Fruit fly (Drosophila melanogaster) whole organism, adult: Measurements from ENCODE around the gene Larp7.

Source experiments
- CG12768 ChIP-seq: fragments of 200-800 bp; sonication (Bioruptor generic); optimal IDR thresholded peaks from 2 replicates; lab custom pipeline; 2017; ENCODE audit warnings: missing biosample characterization, missing genetic modification characterization, mild to moderate bottlenecking, moderate library complexity, missing genetic modification reagents
- CG14711 ChIP-seq: fragments of 200-800 bp; sonication (Bioruptor generic); optimal IDR thresholded peaks from 2 replicates; lab custom pipeline; 2018; ENCODE audit warnings: missing biosample characterization, mild to moderate bottlenecking, missing genetic modification characterization, moderate library complexity
- CG33017 ChIP-seq: fragments of 200-800 bp; sonication (Bioruptor generic); optimal IDR thresholded peaks from 2 replicates; lab custom pipeline; 2018; ENCODE audit warnings: missing biosample characterization, mild to moderate bottlenecking, missing genetic modification characterization, moderate library complexity
- CG5204 ChIP-seq: fragments of 200-800 bp; sonication (Bioruptor generic); optimal IDR thresholded peaks from 2 replicates; lab custom pipeline; 2016; ENCODE audit warnings: missing biosample characterization, missing genetic modification characterization
- CG7101 ChIP-seq: fragments of 200-800 bp; sonication (Bioruptor generic); optimal IDR thresholded peaks from 2 replicates; lab custom pipeline; 2018; ENCODE audit warnings: missing biosample characterization, mild to moderate bottlenecking, missing genetic modification characterization, moderate library complexity
- Clk ChIP-seq: fragments of 200-800 bp; sonication (Bioruptor generic); optimal IDR thresholded peaks from 2 replicates; lab custom pipeline; 2017; ENCODE audit warnings: missing biosample characterization, missing genetic modification characterization
- Crg-1 ChIP-seq: fragments of 200-800 bp; sonication (Bioruptor generic); optimal IDR thresholded peaks from 2 replicates; lab custom pipeline; 2016; ENCODE audit warnings: missing biosample characterization, missing genetic modification characterization
- Hr96 ChIP-seq: fragments of 200-800 bp; sonication (Bioruptor generic); optimal IDR thresholded peaks from 2 replicates; lab custom pipeline; 2016; ENCODE audit warnings: missing biosample characterization, missing genetic modification characterization
- Mnt ChIP-seq: fragments of 200-800 bp; sonication (Bioruptor generic); optimal IDR thresholded peaks from 2 replicates; lab custom pipeline; 2016; ENCODE audit warnings: missing biosample characterization, mild to moderate bottlenecking, missing genetic modification characterization
- bab1 ChIP-seq: fragments of 200-800 bp; sonication (Bioruptor generic); optimal IDR thresholded peaks from 3 replicates; lab custom pipeline; 2019; ENCODE audit warnings: missing biosample characterization, mild to moderate bottlenecking, missing genetic modification characterization, moderate library complexity
- cic ChIP-seq: fragments of 200-800 bp; sonication (Bioruptor generic); optimal IDR thresholded peaks from 2 replicates; lab custom pipeline; 2017; ENCODE audit warnings: missing biosample characterization, mild to moderate bottlenecking, missing genetic modification characterization, moderate library complexity
- cnc ChIP-seq, 2 experiments: fragments of >200 bp; optimal IDR thresholded peaks; 2 replicates each; lab custom pipeline; 2017
- kay ChIP-seq: fragments of 200-800 bp; sonication (Bioruptor generic); peaks from one replicate; lab custom pipeline; 2016; ENCODE audit warnings: missing biosample characterization, missing genetic modification characterization, borderline replicate concordance
- ovo ChIP-seq: fragments of 200-800 bp; sonication (Bioruptor generic); optimal IDR thresholded peaks from 2 replicates; lab custom pipeline; 2016; ENCODE audit warnings: missing biosample characterization, missing genetic modification characterization
- pad ChIP-seq: fragments of 200-800 bp; sonication (Bioruptor generic); optimal IDR thresholded peaks from 3 replicates; lab custom pipeline; 2017; ENCODE audit warnings: missing biosample characterization, missing genetic modification characterization, mild to moderate bottlenecking, moderate library complexity, missing genetic modification reagents
- tj ChIP-seq: fragments of 200-800 bp; sonication (Bioruptor generic); optimal IDR thresholded peaks from 3 replicates; lab custom pipeline; 2017; ENCODE audit warnings: missing biosample characterization, mild to moderate bottlenecking, missing genetic modification characterization, moderate library complexity
- toe ChIP-seq: fragments of 200-800 bp; sonication (Bioruptor generic); optimal IDR thresholded peaks from 2 replicates; lab custom pipeline; 2016; ENCODE audit warnings: missing biosample characterization, missing genetic modification characterization

Gene Larp7

DNA sequence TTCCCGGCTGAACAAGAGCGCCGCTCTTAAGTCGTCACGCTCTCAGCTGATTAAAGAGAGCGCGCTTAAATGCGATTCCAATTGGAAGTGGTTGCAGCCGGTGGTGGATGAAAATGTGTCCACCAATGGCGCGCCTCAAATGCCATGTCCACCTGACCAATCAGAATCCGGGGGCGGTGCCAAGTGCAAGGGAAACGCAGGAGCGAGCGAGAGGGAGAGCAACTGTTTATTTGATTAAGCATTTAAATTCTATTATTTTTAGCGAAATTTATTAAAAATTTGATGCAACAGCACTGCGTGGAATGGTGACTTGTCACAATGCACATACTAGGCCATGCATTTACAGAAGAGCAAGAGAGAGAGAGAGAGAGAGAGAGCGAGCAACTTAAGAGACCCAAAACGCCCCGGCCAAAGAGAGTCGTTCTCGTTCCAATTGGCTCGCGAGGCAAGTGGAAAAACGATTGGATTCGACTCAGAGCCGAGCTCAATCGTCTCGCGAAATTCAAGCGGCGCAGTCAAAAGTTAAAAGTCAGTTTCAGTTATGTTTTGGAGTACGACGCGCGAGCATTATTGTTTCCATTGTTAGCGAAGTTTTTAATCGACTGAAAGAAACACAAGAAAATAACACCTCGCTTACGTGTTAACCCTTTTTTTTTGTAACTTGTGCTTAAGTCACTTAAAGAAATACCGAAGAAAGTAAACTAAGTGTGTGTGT is 40.6 kb downstream of the Larp7 start, which contains the start of gene lz:
Gene lz, plus strand, starts transcription at position 626 of the 715 bp plus-strand sequence.
- TF ChIP-seq pad (no peak), cnc (optimal IDR thresholded peaks at IDR 0.05; lab: Kevin White, UChicago) (no peak)

dm6 chrX:9286386-9286785 is 42.8 kb downstream of the Larp7 start:
- TF ChIP-seq Crg-1 (GFP tag; lab: Kevin White, UChicago) (no peak), CG14711 (tag; lab: Kevin White, UChicago) (no peak), tj (GFP tag; lab: Kevin White, UChicago) (no peak), Clk (GFP tag; lab: Kevin White, UChicago) (no peak), bab1 (GFP tag; lab: Kevin White, UChicago) (no peak), toe (GFP tag; lab: Kevin White, UChicago) (no peak), cnc (optimal IDR thresholded peaks at IDR 0.05; lab: Kevin White, UChicago) (no peak), CG12768 (GFP tag; lab: Kevin White, UChicago) (no peak), Hr96 (GFP tag; lab: Kevin White, UChicago) (no peak), CG5204 (GFP tag; lab: Kevin White, UChicago) (no peak), Mnt (GFP tag; lab: Kevin White, UChicago) (no peak)

- no peak for TF ChIP-seq cic (GFP tag; lab: Kevin White, UChicago)
- TF ChIP-seq CG7101 (tag; lab: Kevin White, UChicago) = no peak
- TF ChIP-seq Crg-1 (GFP tag; lab: Kevin White, UChicago) = no peak
- TF ChIP-seq bab1 (GFP tag; lab: Kevin White, UChicago) = no peak
- no peak for TF ChIP-seq toe (GFP tag; lab: Kevin White, UChicago)
- TF ChIP-seq Clk (GFP tag; lab: Kevin White, UChicago) = no peak
Observed at dm6 chrX:9291270-9291669, 47.7 kb downstream of the Larp7 start.

DNA sequence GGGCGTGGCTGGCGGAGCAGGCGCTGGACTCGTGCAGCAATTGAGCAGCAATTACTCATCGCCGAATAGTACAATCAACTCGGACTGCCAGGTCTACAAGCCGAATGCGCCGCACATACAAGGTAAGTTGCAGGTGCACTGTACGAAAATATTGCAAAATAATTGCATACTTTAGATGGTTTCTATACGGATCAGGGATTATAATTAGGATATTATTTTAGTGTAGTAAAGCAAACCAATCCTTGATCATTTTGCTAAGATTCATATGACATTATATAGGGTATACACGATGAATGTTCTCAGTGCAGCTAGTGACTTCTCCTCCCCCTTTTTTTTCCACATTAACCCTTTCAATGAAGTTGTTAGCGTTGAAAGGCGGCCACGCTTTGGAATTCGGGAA is 51.9 kb downstream of the Larp7 start:
- TF ChIP-seq CG12768 (GFP tag; lab: Kevin White, UChicago) (no peak), CG33017 (tag; lab: Kevin White, UChicago) (no peak), Clk (GFP tag; lab: Kevin White, UChicago) (no peak), ovo (no peak), Crg-1 (GFP tag; lab: Kevin White, UChicago) (no peak), cic (GFP tag; lab: Kevin White, UChicago) (no peak), tj (GFP tag; lab: Kevin White, UChicago) (no peak), kay (GFP tag; lab: Kevin White, UChicago) (no peak), CG5204 (GFP tag; lab: Kevin White, UChicago) (no peak), Hr96 (GFP tag; lab: Kevin White, UChicago) (no peak), bab1 (GFP tag; lab: Kevin White, UChicago) (no peak)
